Worm (Caenorhabditis elegans) whole organism, young adult: Measurements from ENCODE around the gene ncx-10.

Experiments
- C17E4.6 ChIP-seq: fragments of 200-800 bp; sonication (Bioruptor generic); IDR thresholded peaks from 2 replicates; pipeline ENCODE4 v1.3.6; 2022; ENCODE audit warnings: missing genetic modification reagents, missing genetic modification characterization, missing compliant biosample characterization
- K12H6.12 ChIP-seq: fragments of 200-800 bp; sonication (Bioruptor generic); optimal IDR thresholded peaks from 2 replicates; lab custom pipeline; 2018; ENCODE audit warnings: mild to moderate bottlenecking, missing genetic modification characterization, missing compliant biosample characterization
- Y53G8AR.9 ChIP-seq: fragments of 200-800 bp; sonication (Bioruptor generic); conservative IDR thresholded peaks from 2 replicates; pipeline ENCODE4 v1.3.6; 2022; ENCODE audit warnings: missing genetic modification reagents, missing genetic modification characterization, missing compliant biosample characterization
- Y56A3A.18 ChIP-seq: fragments of 200-800 bp; sonication (Bioruptor generic); IDR thresholded peaks from 2 replicates; pipeline ENCODE4 v1.3.6; 2022; ENCODE audit warnings: missing genetic modification reagents, missing genetic modification characterization, missing compliant biosample characterization
- Y67H2A.10 ChIP-seq: fragments of 200-800 bp; sonication (Bioruptor generic); conservative IDR thresholded peaks from 2 replicates; pipeline ENCODE4 v1.3.6; 2022; ENCODE audit warnings: missing genetic modification reagents, missing genetic modification characterization, missing compliant biosample characterization
- Y95B8A.8 ChIP-seq: fragments of 200-800 bp; sonication (Bioruptor generic); IDR thresholded peaks from 2 replicates; pipeline ENCODE4 v1.3.6; 2022; ENCODE audit warnings: missing genetic modification reagents, missing genetic modification characterization, missing compliant biosample characterization
- attf-5 ChIP-seq: fragments of 200-800 bp; sonication (Bioruptor generic); optimal IDR thresholded peaks from 2 replicates; lab custom pipeline; 2018; ENCODE audit warnings: mild to moderate bottlenecking, missing genetic modification characterization, missing compliant biosample characterization
- attf-6 ChIP-seq: fragments of 200-800 bp; sonication (Bioruptor generic); IDR thresholded peaks from 2 replicates; pipeline ENCODE4 v1.3.6; 2022; ENCODE audit warnings: missing genetic modification reagents, missing genetic modification characterization, missing compliant biosample characterization
- bed-2 ChIP-seq: fragments of 200-800 bp; sonication (Bioruptor generic); IDR thresholded peaks from 2 replicates; pipeline ENCODE4 v1.3.6; 2022; ENCODE audit warnings: missing genetic modification reagents, missing genetic modification characterization, missing compliant biosample characterization
- cebp-1 ChIP-seq, 2 experiments: fragments of 200-800 bp in 1 of 2; sonication (Bioruptor generic) in 1 of 2; sonication (generic microtip) in 1 of 2; IDR thresholded peaks in 1 of 2; optimal IDR thresholded peaks in 1 of 2; 2 replicates each; pipeline versions ENCODE4 v1.3.6 to Lab custom; 2017 to 2022; ENCODE audit warnings: missing compliant biosample characterization in 2 of 2, missing genetic modification characterization in 2 of 2, mild to moderate bottlenecking in 1 of 2, missing genetic modification reagents in 1 of 2, moderate library complexity in 1 of 2
- ceh-27 ChIP-seq: fragments of 200-800 bp; sonication (Bioruptor generic); optimal IDR thresholded peaks from 2 replicates; lab custom pipeline; 2018; ENCODE audit warnings: mild to moderate bottlenecking, missing genetic modification characterization, moderate library complexity, missing compliant biosample characterization
- ceh-40 ChIP-seq: fragments of 200-800 bp; sonication (Bioruptor generic); IDR thresholded peaks from 2 replicates; pipeline ENCODE4 v1.3.6; 2022; ENCODE audit warnings: missing genetic modification characterization, missing compliant biosample characterization
- ceh-91 ChIP-seq: fragments of 200-800 bp; sonication (Bioruptor generic); IDR thresholded peaks from 2 replicates; pipeline ENCODE4 v1.3.6; 2022; ENCODE audit warnings: missing genetic modification reagents, missing genetic modification characterization, missing compliant biosample characterization
- dox-1 ChIP-seq: fragments of 200-800 bp; sonication (Bioruptor generic); IDR thresholded peaks from 2 replicates; pipeline ENCODE4 v1.3.6; 2022; ENCODE audit warnings: missing genetic modification reagents, missing genetic modification characterization, missing compliant biosample characterization
- egrh-3 ChIP-seq: fragments of 200-800 bp; sonication (Bioruptor generic); IDR thresholded peaks from 2 replicates; pipeline ENCODE4 v1.3.6; 2022; ENCODE audit warnings: missing genetic modification reagents, missing genetic modification characterization, missing compliant biosample characterization
- ekl-4 ChIP-seq: fragments of 200-800 bp; sonication (Bioruptor generic); IDR thresholded peaks from 2 replicates; pipeline ENCODE4 v1.3.6; 2022; ENCODE audit warnings: missing genetic modification reagents, missing genetic modification characterization, missing compliant biosample characterization
- hmg-1.2 ChIP-seq: fragments of 200-800 bp; sonication (Bioruptor generic); IDR thresholded peaks from 2 replicates; pipeline ENCODE4 v1.3.6; 2022; ENCODE audit warnings: missing genetic modification reagents, missing genetic modification characterization, missing compliant biosample characterization
- let-526 ChIP-seq: fragments of 200-800 bp; sonication (Bioruptor generic); IDR thresholded peaks from 2 replicates; pipeline ENCODE4 v1.3.6; 2022; ENCODE audit warnings: missing genetic modification reagents, missing genetic modification characterization, missing compliant biosample characterization
- let-607 ChIP-seq, 2 experiments: fragments of 200-800 bp in 1 of 2; sonication (Bioruptor generic) in 1 of 2; sonication (generic microtip) in 1 of 2; optimal IDR thresholded peaks; 2 replicates each; lab custom pipeline; 2016 to 2018; ENCODE audit warnings: mild to moderate bottlenecking in 2 of 2, missing compliant biosample characterization in 2 of 2, missing genetic modification characterization in 2 of 2, moderate library complexity in 2 of 2, missing genotype in 1 of 2
- lin-54 ChIP-seq: fragments of 200-800 bp; sonication (Bioruptor generic); optimal IDR thresholded peaks from 2 replicates; lab custom pipeline; 2018; ENCODE audit warnings: mild to moderate bottlenecking, missing genetic modification characterization, missing compliant biosample characterization
- madf-8 ChIP-seq: fragments of 200-800 bp; sonication (Bioruptor generic); conservative IDR thresholded peaks from 2 replicates; pipeline ENCODE4 v1.3.6; 2022; ENCODE audit warnings: missing genetic modification reagents, missing genetic modification characterization, missing compliant biosample characterization
- mcd-1 ChIP-seq: fragments of 200-800 bp; sonication (Bioruptor generic); IDR thresholded peaks from 2 replicates; pipeline ENCODE4 v1.3.6; 2022; ENCODE audit warnings: missing genetic modification reagents, missing genetic modification characterization, missing compliant biosample characterization
- nfya-1 ChIP-seq: sonication (generic microtip); optimal IDR thresholded peaks from 2 replicates; lab custom pipeline; 2017; ENCODE audit warnings: antibody characterized with exemption, missing compliant biosample characterization, missing genetic modification characterization, borderline replicate concordance; ENCODE audit not compliant: insufficient read depth
- nfya-2 ChIP-seq: fragments of 200-800 bp; sonication (Bioruptor generic); IDR thresholded peaks from 2 replicates; pipeline ENCODE4 v1.3.6; 2022; ENCODE audit warnings: missing genetic modification reagents, missing genetic modification characterization, missing compliant biosample characterization
- nhr-27 ChIP-seq: fragments of 200-800 bp; sonication (Bioruptor generic); optimal IDR thresholded peaks from 2 replicates; lab custom pipeline; 2018; ENCODE audit warnings: mild to moderate bottlenecking, missing genetic modification characterization, moderate library complexity, missing compliant biosample characterization
- nhr-80 ChIP-seq: sonication (generic microtip); optimal IDR thresholded peaks from 2 replicates; lab custom pipeline; 2016; ENCODE audit warnings: missing genetic modification characterization, missing compliant biosample characterization
- pbrm-1 ChIP-seq: fragments of 200-800 bp; sonication (Bioruptor generic); IDR thresholded peaks from 2 replicates; pipeline ENCODE4 v1.3.6; 2022; ENCODE audit warnings: missing genetic modification reagents, missing genetic modification characterization, missing compliant biosample characterization
- rec-8 ChIP-seq, 2 experiments: sonication (generic microtip); optimal IDR thresholded peaks; 2 replicates each; lab custom pipeline; 2016; ENCODE audit warnings: mild to moderate bottlenecking in 2 of 2, missing genetic modification characterization in 2 of 2, missing genetic modification reagents in 2 of 2, missing genotype in 2 of 2, missing biosample characterization in 1 of 2, missing compliant biosample characterization in 1 of 2, moderate library complexity in 1 of 2
- rpc-1 ChIP-seq, 2 experiments: fragments of 150-350 bp in 1 of 2; sonication (generic microtip) in 1 of 2; optimal IDR thresholded peaks; 2 replicates each; lab custom pipeline; 2014 to 2018; ENCODE audit warnings: missing biosample characterization in 1 of 2, missing genetic modification characterization in 1 of 2, missing genetic modification reagents in 1 of 2, missing genotype in 1 of 2
- snpc-4 ChIP-seq, 5 experiments: fragments of 150-350 bp in 1 of 5; sonication (generic microtip) in 4 of 5; optimal IDR thresholded peaks; 2 replicates each; lab custom pipeline; 2014 to 2018; ENCODE audit warnings: missing genetic modification characterization in 5 of 5, missing biosample characterization in 3 of 5, antibody characterized with exemption in 2 of 5, mild to moderate bottlenecking in 2 of 5, missing compliant biosample characterization in 2 of 5, missing genotype in 2 of 5, moderate library complexity in 2 of 5, missing genetic modification reagents in 1 of 5
- somi-1 ChIP-seq: fragments of 200-800 bp; sonication (Bioruptor generic); optimal IDR thresholded peaks from 2 replicates; lab custom pipeline; 2018; ENCODE audit warnings: mild to moderate bottlenecking, missing genetic modification characterization, missing compliant biosample characterization
- xnd-1 ChIP-seq: sonication (generic microtip); optimal IDR thresholded peaks from 2 replicates; lab custom pipeline; 2016; ENCODE audit warnings: missing genotype, missing genetic modification reagents, missing genetic modification characterization, missing compliant biosample characterization
- zfh-2 ChIP-seq: fragments of 200-800 bp; sonication (Bioruptor generic); conservative IDR thresholded peaks from 2 replicates; pipeline ENCODE4 v1.3.6; 2022; ENCODE audit warnings: missing genetic modification reagents, missing genetic modification characterization, missing compliant biosample characterization
- zim-3 ChIP-seq: sonication (generic microtip); optimal IDR thresholded peaks from 2 replicates; lab custom pipeline; 2017; ENCODE audit warnings: mild to moderate bottlenecking, missing genetic modification characterization, moderate library complexity, missing compliant biosample characterization
- ztf-6 ChIP-seq: fragments of 200-800 bp; sonication (Bioruptor generic); IDR thresholded peaks from 2 replicates; pipeline ENCODE4 v1.3.6; 2022; ENCODE audit warnings: missing genetic modification reagents, missing genetic modification characterization, missing compliant biosample characterization

The ncx-10 gene

DNA sequence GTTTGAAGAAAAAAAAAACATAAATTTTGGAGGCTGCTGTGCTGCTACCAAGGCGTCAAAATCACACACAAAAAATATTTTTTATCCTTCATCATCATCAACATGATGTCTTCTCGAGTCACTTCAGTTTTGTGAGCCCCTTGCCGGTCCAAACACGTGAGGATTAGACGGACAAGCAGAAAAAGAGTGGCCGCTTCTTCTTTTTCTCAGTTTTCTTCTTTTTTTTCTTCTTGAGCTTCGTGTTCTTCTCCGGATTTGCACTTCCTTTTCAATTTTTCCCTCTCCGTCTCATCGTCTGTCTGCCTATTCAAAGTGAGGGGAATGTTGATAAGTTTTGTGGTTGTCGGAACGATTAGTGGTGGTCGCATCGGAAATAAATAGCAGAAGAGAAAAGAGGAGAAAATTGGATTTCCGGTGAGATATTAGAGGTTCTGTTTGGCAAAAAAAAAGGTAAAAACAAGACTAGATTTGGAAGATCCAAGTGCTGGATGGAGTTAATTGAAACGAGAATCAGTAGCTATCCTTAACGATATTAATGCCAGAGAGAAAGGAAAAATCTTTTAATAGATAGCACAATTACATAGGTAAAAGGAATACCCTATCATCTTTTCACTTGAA, 47.6 kb upstream of the ncx-10 start:
- TF ChIP-seq somi-1 (GFP tag; lab: Kevin White, UChicago) (peak; percentile 20), xnd-1 (tag; lab: Kevin White, UChicago) (no peak), zfh-2 (peak; percentile 56), K12H6.12 (tag; lab: Kevin White, UChicago) (peak; percentile 10), cebp-1 (GFP tag; IDR thresholded peaks at IDR 0.05; lab: Robert Waterston, UW) (no peak), cebp-1 (tag; optimal IDR thresholded peaks at IDR 0.05; lab: Kevin White, UChicago) (peak; percentile 25)

DNA sequence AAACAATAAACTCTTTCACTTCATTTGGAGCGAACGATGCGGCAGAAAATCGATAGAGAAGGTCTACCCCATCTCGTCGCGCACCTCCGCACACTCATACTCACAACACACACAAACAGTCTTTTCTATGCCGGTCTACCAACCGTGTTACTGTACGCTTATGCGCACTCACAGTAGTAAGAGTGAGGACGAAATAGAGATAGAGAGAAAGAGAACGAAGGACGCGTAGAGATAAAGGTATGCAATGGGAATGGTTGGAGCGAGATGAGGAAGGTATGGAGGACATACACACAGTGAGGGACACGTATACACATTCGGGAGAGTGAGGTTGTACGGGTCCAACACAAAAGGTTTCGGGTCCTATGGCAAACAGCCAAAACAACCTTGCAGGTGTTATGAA, 45.9 kb upstream of the ncx-10 start:
- TF ChIP-seq nfya-1 (tag; lab: Kevin White, UChicago) (no peak), nhr-80 (tag; lab: Kevin White, UChicago) (peak; percentile 44), mcd-1 (GFP tag; lab: Robert Waterston, UW) (0 out of 2 replicates have a peak, but pooled peaks have one; percentile 22), snpc-4 (GFP tag; optimal IDR thresholded peaks at IDR 0.05; lab: Kevin White, UChicago) (no peak), snpc-4 (tag; optimal IDR thresholded peaks at IDR 0.05; lab: Kevin White, UChicago) (peak in 2 of 4 experiments; percentile 14 to 22), hmg-1.2 (peak; percentile 44; the same call in 1 of the 2 replicates), dox-1 (GFP tag; lab: Robert Waterston, UW) (peak; percentile 44; the same call in 1 of the 2 replicates), ceh-27 (GFP tag; lab: Kevin White, UChicago) (peak; percentile 49), attf-5 (GFP tag; lab: Kevin White, UChicago) (peak; percentile 62), attf-6 (GFP tag; lab: Robert Waterston, UW) (no peak), cebp-1 (GFP tag; IDR thresholded peaks at IDR 0.05; lab: Robert Waterston, UW) (no peak), cebp-1 (tag; optimal IDR thresholded peaks at IDR 0.05; lab: Kevin White, UChicago) (peak; percentile 44)

DNA sequence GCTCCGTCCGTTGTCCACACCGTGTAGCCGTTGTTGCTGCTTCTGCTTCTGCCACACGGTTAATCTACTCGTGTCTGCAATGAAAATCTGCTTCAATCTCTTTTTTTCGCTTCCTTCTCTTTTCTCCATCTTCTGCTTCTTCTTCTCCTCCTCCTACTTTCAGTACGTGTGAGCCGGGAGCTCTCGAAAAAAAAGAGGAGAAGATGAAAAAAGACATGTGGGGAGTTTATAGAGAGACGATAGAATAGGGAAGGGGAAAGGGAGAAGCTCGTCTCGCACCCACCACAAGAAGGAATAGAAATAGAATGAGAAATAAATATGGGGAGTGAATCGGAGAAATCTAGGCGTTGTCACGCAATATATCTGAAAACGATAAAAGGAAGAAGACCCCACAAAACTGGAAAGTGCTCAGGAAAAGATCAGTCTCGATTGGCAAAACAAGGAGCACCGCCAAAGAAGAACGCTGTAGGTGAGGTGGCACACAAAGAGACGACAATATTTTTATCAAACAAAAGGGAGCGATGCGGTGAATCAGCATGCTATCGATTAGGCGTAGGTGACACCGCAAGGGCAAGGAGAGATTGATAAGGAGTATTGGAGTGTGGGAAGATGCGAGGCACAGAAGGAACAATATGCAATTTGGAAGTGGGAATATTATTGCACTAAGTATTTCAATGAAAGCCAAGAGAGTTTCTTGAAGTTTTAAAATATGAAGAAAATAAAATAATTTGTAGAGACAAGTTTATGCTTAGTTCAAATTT, 45.0 kb upstream of the ncx-10 start, which contains the start of gene let-413:
Gene let-413 (minus strand): TSS at position 76 of the 761 bp plus-strand sequence.
- TF ChIP-seq let-526 (GFP tag; lab: Robert Waterston, UW) (no peak), nhr-80 (tag; lab: Kevin White, UChicago) (peak; percentile 70), zfh-2 (peak; percentile 15)

DNA sequence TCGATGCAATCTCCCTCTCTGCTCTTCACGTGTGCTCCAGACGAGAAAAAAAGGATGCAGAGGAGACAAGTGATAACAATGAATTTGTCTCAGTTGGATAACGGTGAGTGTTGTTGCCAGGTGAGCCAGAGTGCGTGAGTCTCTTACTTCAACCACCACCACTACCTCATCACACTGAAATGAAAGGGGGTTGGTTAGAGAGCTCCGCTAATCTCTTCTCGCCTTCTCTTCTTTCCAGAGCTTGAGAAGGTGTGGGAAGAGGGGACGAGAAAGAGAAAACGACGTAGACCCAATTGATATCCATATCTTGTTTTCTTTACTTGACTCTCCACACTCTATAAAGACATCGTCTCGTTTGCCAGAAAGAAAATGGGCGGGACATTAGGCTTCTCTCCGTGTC, 38.5 kb upstream of the ncx-10 start:
- no peak for TF ChIP-seq rec-8 (tag; optimal IDR thresholded peaks at IDR 0.05; lab: Kevin White, UChicago)
- no peak for TF ChIP-seq zim-3 (tag; lab: Kevin White, UChicago)
- TF ChIP-seq, all 124 proteins: peak for 0

DNA sequence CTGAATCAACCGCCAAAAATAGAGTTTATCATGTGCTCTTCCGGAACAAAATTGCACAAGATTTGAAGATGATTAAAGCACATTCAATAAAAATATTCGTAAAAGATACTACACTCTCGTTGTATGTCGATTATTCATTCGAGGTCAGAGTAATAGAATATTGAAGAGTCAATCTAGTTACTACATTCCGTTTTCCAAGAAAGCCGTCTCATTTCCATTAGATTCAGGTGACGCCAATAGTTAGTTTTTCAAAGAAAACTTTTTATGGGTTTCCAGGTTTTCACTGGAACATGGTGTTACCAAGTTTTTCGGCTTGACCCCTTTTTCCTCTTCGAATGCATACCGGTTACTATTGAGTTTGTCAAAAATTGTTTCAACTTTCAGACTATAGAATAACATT, 37.6 kb upstream of the ncx-10 start:
- TF ChIP-seq let-607 (tag; optimal IDR thresholded peaks at IDR 0.05; lab: Kevin White, UChicago) (no peak), nfya-2 (GFP tag; lab: Robert Waterston, UW) (no peak), egrh-3 (GFP tag; lab: Robert Waterston, UW) (no peak), Y67H2A.10 (GFP tag; lab: Robert Waterston, UW) (no peak), Y56A3A.18 (GFP tag; lab: Robert Waterston, UW) (no peak), bed-2 (GFP tag; lab: Robert Waterston, UW) (no peak)

DNA sequence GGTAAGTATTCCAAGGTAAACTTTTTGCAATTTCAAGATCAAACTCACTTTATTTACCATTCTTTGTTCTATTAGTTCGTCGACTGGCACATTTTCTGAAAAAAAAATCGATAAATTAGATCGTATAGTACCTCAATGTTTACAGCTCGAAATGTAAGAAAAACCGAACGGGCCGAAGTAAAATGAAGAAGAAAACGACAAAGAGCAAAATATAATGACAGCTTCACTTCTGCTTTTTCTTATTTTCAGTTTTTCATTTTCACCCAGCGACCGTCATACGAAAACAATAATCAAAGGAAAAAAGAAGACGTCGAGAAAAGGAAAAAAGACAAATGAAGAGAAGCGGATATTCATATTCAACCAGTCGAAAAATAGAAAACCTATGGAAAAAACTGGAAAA, 36.2 kb upstream of the ncx-10 start, which contains the start of gene che-7:
Gene che-7 (minus strand): TSS at position 101 of the 400 bp plus-strand sequence.
- TF ChIP-seq nhr-27 (no peak), ztf-6 (GFP tag; lab: Robert Waterston, UW) (no peak), madf-8 (no peak), pbrm-1 (no peak), ceh-40 (GFP tag; lab: Robert Waterston, UW) (no peak), ekl-4 (no peak), rpc-1 (optimal IDR thresholded peaks at IDR 0.05; lab: Kevin White, UChicago) (no peak), rpc-1 (tag; optimal IDR thresholded peaks at IDR 0.05; lab: Kevin White, UChicago) (no peak), Y95B8A.8 (no peak), lin-54 (GFP tag; lab: Kevin White, UChicago) (no peak), C17E4.6 (GFP tag; lab: Robert Waterston, UW) (no peak), ceh-91 (GFP tag; lab: Robert Waterston, UW) (no peak), Y53G8AR.9 (no peak)
